Worm (Caenorhabditis elegans) whole organism, mixed stage, embryonic: ENCODE results near the gene ZC487.1.

Source experiments
- M03D4.4 ChIP-seq: sonication (generic microtip); optimal IDR thresholded peaks from 2 replicates; lab custom pipeline; 2017; ENCODE audit warnings: mild to moderate bottlenecking, missing genetic modification characterization, missing compliant biosample characterization
- ceh-39 ChIP-seq: fragments of 150-350 bp; optimal IDR thresholded peaks from 2 replicates; lab custom pipeline; 2014; ENCODE audit warnings: missing biosample characterization, missing genetic modification characterization
- cnd-1 ChIP-seq: fragments of 200-800 bp; sonication (Bioruptor generic); optimal IDR thresholded peaks from 2 replicates; lab custom pipeline; 2018; ENCODE audit warnings: mild to moderate bottlenecking, missing genetic modification characterization, missing compliant biosample characterization
- elt-1 ChIP-seq: sonication (generic microtip); optimal IDR thresholded peaks from 2 replicates; lab custom pipeline; 2017; ENCODE audit warnings: missing genetic modification characterization, mild to moderate bottlenecking, missing compliant biosample characterization, antibody characterized with exemption, moderate library complexity, borderline replicate concordance; ENCODE audit not compliant: insufficient read depth
- mep-1 ChIP-seq: fragments of 150-350 bp; optimal IDR thresholded peaks from 2 replicates; lab custom pipeline; 2017; ENCODE audit warnings: missing biosample characterization, missing genetic modification reagents, missing genetic modification characterization, inconsistent platforms
- nhr-237 ChIP-seq: fragments of 150-350 bp; optimal IDR thresholded peaks from 2 replicates; lab custom pipeline; 2014; ENCODE audit warnings: missing biosample characterization, missing genetic modification characterization
- nhr-28 ChIP-seq: fragments of 150-350 bp; optimal IDR thresholded peaks from 2 replicates; lab custom pipeline; 2014; ENCODE audit warnings: missing biosample characterization, missing genetic modification characterization
- pha-4 ChIP-seq: fragments of 150-350 bp; optimal IDR thresholded peaks from 2 replicates; lab custom pipeline; 2018; ENCODE audit warnings: missing biosample characterization, missing genetic modification reagents, missing genetic modification characterization

ce11 chrV:6683740-6684139 is 43.6 kb upstream of the ZC487.1 start:
- no peak for TF ChIP-seq pha-4 (tag; lab: Kevin White, UChicago)
- TF ChIP-seq cnd-1 (tag; lab: Kevin White, UChicago): no peak
- no peak for TF ChIP-seq elt-1 (tag; lab: Kevin White, UChicago)
- TF ChIP-seq ceh-39 (tag; lab: Kevin White, UChicago): no peak
- no peak for TF ChIP-seq M03D4.4 (tag; lab: Kevin White, UChicago)
- TF ChIP-seq mep-1 (tag; lab: Kevin White, UChicago): no peak
- TF ChIP-seq nhr-28 (tag; lab: Kevin White, UChicago): no peak
- TF ChIP-seq nhr-237 (tag; lab: Kevin White, UChicago): no peak
